Fruit fly (Drosophila melanogaster) whole organism, embryonic: ENCODE data around the gene CG5139.
A peak's percentile ranks its signal among the peaks of the same experiment; 100 is the strongest.

Experiments
- Bdp1 ChIP-seq: fragments of 200-800 bp; sonication (Bioruptor generic); optimal IDR thresholded peaks from 3 replicates; lab custom pipeline; 2016; ENCODE audit warnings: missing biosample characterization, missing genetic modification characterization
- CG12104 ChIP-seq: fragments of 200-800 bp; sonication (Bioruptor generic); optimal IDR thresholded peaks from 3 replicates; lab custom pipeline; 2016; ENCODE audit warnings: missing biosample characterization, missing genetic modification characterization
- CG13287 ChIP-seq: fragments of 200-800 bp; sonication (Bioruptor generic); IDR thresholded peaks from 2 replicates; pipeline ENCODE4 v1.3.6; 2022; ENCODE audit warnings: missing biosample characterization, missing genetic modification characterization; ENCODE audit not compliant: partially characterized antibody
- CG14667 ChIP-seq: fragments of 200-800 bp; sonication (Bioruptor generic); IDR thresholded peaks from 2 replicates; pipeline ENCODE4 v1.3.6; 2022; ENCODE audit warnings: missing biosample characterization, missing genetic modification characterization
- CG1602 ChIP-seq: fragments of 200-800 bp; sonication (Bioruptor generic); optimal IDR thresholded peaks from 3 replicates; lab custom pipeline; 2016; ENCODE audit warnings: missing biosample characterization, missing genetic modification characterization
- CG1603 ChIP-seq: fragments of 200-800 bp; sonication (Bioruptor generic); optimal IDR thresholded peaks from 2 replicates; lab custom pipeline; 2019; ENCODE audit warnings: missing biosample characterization, mild to moderate bottlenecking, missing genetic modification characterization, moderate library complexity
- CG17328 ChIP-seq: fragments of 200-800 bp; sonication (Bioruptor generic); IDR thresholded peaks from 2 replicates; pipeline ENCODE4 v1.3.6; 2022; ENCODE audit warnings: missing biosample characterization, missing genetic modification characterization
- CG1832 ChIP-seq: fragments of 200-800 bp; sonication (Bioruptor generic); optimal IDR thresholded peaks from 2 replicates; lab custom pipeline; 2017; ENCODE audit warnings: missing biosample characterization, mild to moderate bottlenecking, missing genetic modification characterization, inconsistent platforms
- CG2712 ChIP-seq: fragments of 200-800 bp; optimal IDR thresholded peaks from 3 replicates; lab custom pipeline; 2019; ENCODE audit warnings: missing biosample characterization, mild to moderate bottlenecking, missing genetic modification characterization, moderate library complexity
- CG3407 ChIP-seq: fragments of 200-800 bp; sonication (Bioruptor generic); optimal IDR thresholded peaks from 2 replicates; lab custom pipeline; 2018; ENCODE audit warnings: missing biosample characterization, mild to moderate bottlenecking, missing genetic modification characterization
- CG42726 ChIP-seq: fragments of 200-800 bp; sonication (Bioruptor generic); IDR thresholded peaks from 2 replicates; pipeline ENCODE4 v1.3.6; 2022; ENCODE audit warnings: missing biosample characterization, missing genetic modification characterization; ENCODE audit not compliant: partially characterized antibody
- CG4854 ChIP-seq: fragments of 200-800 bp; sonication (Bioruptor generic); optimal IDR thresholded peaks from 2 replicates; lab custom pipeline; 2016; ENCODE audit warnings: missing biosample characterization, missing genetic modification characterization, inconsistent platforms
- CG6854 ChIP-seq: fragments of 200-800 bp; sonication (Bioruptor generic); optimal IDR thresholded peaks from 3 replicates; lab custom pipeline; 2017; ENCODE audit warnings: missing biosample characterization, mild to moderate bottlenecking, missing genetic modification characterization
- CG7271 ChIP-seq: fragments of 200-800 bp; sonication (Bioruptor generic); optimal IDR thresholded peaks from 2 replicates; lab custom pipeline; 2018; ENCODE audit warnings: missing biosample characterization, mild to moderate bottlenecking, missing genetic modification characterization, moderate library complexity
- CG7357 ChIP-seq: fragments of 200-800 bp; sonication (Bioruptor generic); IDR thresholded peaks from 3 replicates; pipeline ENCODE4 v1.3.6; 2022; ENCODE audit warnings: missing biosample characterization, missing genetic modification characterization
- CG8388 ChIP-seq: fragments of 200-800 bp; sonication (Bioruptor generic); optimal IDR thresholded peaks from 2 replicates; lab custom pipeline; 2019; ENCODE audit warnings: missing biosample characterization, mild to moderate bottlenecking, missing genetic modification characterization, moderate library complexity
- CG8478 ChIP-seq: fragments of >200 bp; optimal IDR thresholded peaks from 2 replicates; lab custom pipeline; 2018
- CG9876 ChIP-seq: fragments of 200-800 bp; sonication (Bioruptor generic); optimal IDR thresholded peaks from 2 replicates; lab custom pipeline; 2016; ENCODE audit warnings: missing biosample characterization, missing genetic modification characterization
- Camta ChIP-seq: fragments of 200-800 bp; sonication (Bioruptor generic); optimal IDR thresholded peaks from 2 replicates; lab custom pipeline; 2016; ENCODE audit warnings: missing biosample characterization, missing genetic modification characterization
- Doc2 ChIP-seq: fragments of 200-800 bp; sonication (Bioruptor generic); IDR thresholded peaks from 2 replicates; pipeline ENCODE4 v1.3.6; 2022; ENCODE audit warnings: missing biosample characterization, missing genetic modification characterization
- Doc3 ChIP-seq: fragments of 200-800 bp; sonication (Bioruptor generic); IDR thresholded peaks from 3 replicates; pipeline ENCODE4 v1.3.6; 2022; ENCODE audit warnings: missing biosample characterization, missing genetic modification characterization; ENCODE audit not compliant: partially characterized antibody
- Ets65A ChIP-seq: fragments of 200-800 bp; sonication (Bioruptor generic); peaks from one replicate; lab custom pipeline; 2016; ENCODE audit warnings: missing biosample characterization, missing genetic modification characterization
- Ets97D ChIP-seq: fragments of 200-800 bp; sonication (Bioruptor generic); optimal IDR thresholded peaks from 3 replicates; lab custom pipeline; 2016; ENCODE audit warnings: missing biosample characterization, missing genetic modification characterization
- HLH4C ChIP-seq: fragments of 200-800 bp; sonication (Bioruptor generic); IDR thresholded peaks from 3 replicates; pipeline ENCODE4 v1.3.6; 2022; ENCODE audit warnings: missing biosample characterization, missing genetic modification characterization; ENCODE audit not compliant: partially characterized antibody
- HLH54F ChIP-seq: fragments of 200-800 bp; sonication (Bioruptor generic); optimal IDR thresholded peaks from 3 replicates; lab custom pipeline; 2016; ENCODE audit warnings: missing biosample characterization, missing genetic modification characterization
- Hmx ChIP-seq: fragments of 200-800 bp; sonication (Bioruptor generic); optimal IDR thresholded peaks from 2 replicates; lab custom pipeline; 2016; ENCODE audit warnings: missing biosample characterization, missing genetic modification characterization
- NC2β ChIP-seq: fragments of 200-800 bp; sonication (Bioruptor generic); optimal IDR thresholded peaks from 2 replicates; lab custom pipeline; 2016; ENCODE audit warnings: missing biosample characterization, missing genetic modification characterization
- Optix ChIP-seq: fragments of 200-800 bp; sonication (Bioruptor generic); IDR thresholded peaks from 3 replicates; pipeline ENCODE4 v1.3.6; 2022; ENCODE audit warnings: missing biosample characterization, missing genetic modification characterization
- Scr ChIP-seq: fragments of 200-800 bp; sonication (Bioruptor generic); IDR thresholded peaks from 2 replicates; pipeline ENCODE4 v1.3.6; 2022; ENCODE audit warnings: missing biosample characterization, missing genetic modification characterization; ENCODE audit not compliant: partially characterized antibody
- Side ChIP-seq: fragments of 200-800 bp; sonication (Bioruptor generic); optimal IDR thresholded peaks from 2 replicates; lab custom pipeline; 2016; ENCODE audit warnings: missing biosample characterization, missing genetic modification characterization
- ab ChIP-seq: fragments of 200-800 bp; sonication (Bioruptor generic); optimal IDR thresholded peaks from 2 replicates; lab custom pipeline; 2016; ENCODE audit warnings: missing biosample characterization, missing genetic modification characterization
- abd-A ChIP-seq: fragments of 200-800 bp; sonication (Bioruptor generic); optimal IDR thresholded peaks from 3 replicates; lab custom pipeline; 2019; ENCODE audit warnings: missing biosample characterization, mild to moderate bottlenecking, missing genetic modification characterization, moderate library complexity
- ac ChIP-seq: fragments of 200-800 bp; sonication (Bioruptor generic); optimal IDR thresholded peaks from 3 replicates; lab custom pipeline; 2017; ENCODE audit warnings: missing biosample characterization, mild to moderate bottlenecking, missing genetic modification characterization
- ap ChIP-seq: fragments of 200-800 bp; sonication (Bioruptor generic); IDR thresholded peaks from 2 replicates; pipeline ENCODE4 v1.3.6; 2022; ENCODE audit warnings: missing biosample characterization, missing genetic modification characterization
- bcd ChIP-seq: fragments of 200-800 bp; sonication (Bioruptor generic); optimal IDR thresholded peaks from 2 replicates; lab custom pipeline; 2017; ENCODE audit warnings: missing biosample characterization, mild to moderate bottlenecking, missing genetic modification characterization
- chif ChIP-seq, 2 experiments: fragments of 200-800 bp; sonication (Bioruptor generic); optimal IDR thresholded peaks; 3 replicates each; lab custom pipeline; 2016; ENCODE audit warnings: missing biosample characterization in 2 of 2, missing genetic modification characterization in 2 of 2
- crc ChIP-seq: fragments of 200-800 bp; sonication (Bioruptor generic); optimal IDR thresholded peaks from 2 replicates; lab custom pipeline; 2016; ENCODE audit warnings: missing biosample characterization, missing genetic modification characterization
- crol ChIP-seq: fragments of 200-800 bp; sonication (Bioruptor generic); IDR thresholded peaks from 2 replicates; pipeline ENCODE4 v1.3.6; 2022; ENCODE audit warnings: missing biosample characterization, missing genetic modification characterization
- fd64A ChIP-seq: fragments of 200-800 bp; sonication (Bioruptor generic); optimal IDR thresholded peaks from 3 replicates; lab custom pipeline; 2018; ENCODE audit warnings: missing biosample characterization, mild to moderate bottlenecking, missing genetic modification characterization
- gcm ChIP-seq: fragments of 200-800 bp; sonication (Bioruptor generic); optimal IDR thresholded peaks from 2 replicates; lab custom pipeline; 2019; ENCODE audit warnings: missing biosample characterization, mild to moderate bottlenecking, missing genetic modification characterization, moderate library complexity
- ham ChIP-seq: fragments of 200-800 bp; sonication (Bioruptor generic); IDR thresholded peaks from 2 replicates; pipeline ENCODE4 v1.3.6; 2022; ENCODE audit warnings: missing biosample characterization, missing genetic modification characterization
- hkb ChIP-seq, 2 experiments: fragments of 200-800 bp in 1 of 2; fragments of >200 bp in 1 of 2; sonication (Bioruptor generic) in 1 of 2; IDR thresholded peaks in 1 of 2; optimal IDR thresholded peaks in 1 of 2; 2 replicates each; pipeline versions ENCODE4 v1.3.6 to Lab custom; 2017 to 2022; ENCODE audit warnings: missing biosample characterization in 1 of 2, missing genetic modification characterization in 1 of 2
- kay ChIP-seq: fragments of 200-800 bp; sonication (Bioruptor generic); optimal IDR thresholded peaks from 2 replicates; lab custom pipeline; 2016; ENCODE audit warnings: missing biosample characterization, missing genetic modification characterization
- lola ChIP-seq, 3 experiments: fragments of >200 bp in 2 of 3; fragments of 200-800 bp in 1 of 3; sonication (Bioruptor generic) in 1 of 3; optimal IDR thresholded peaks; 2 replicates each; lab custom pipeline; 2017 to 2019; ENCODE audit warnings: missing biosample characterization in 3 of 3, missing genetic modification characterization in 3 of 3, mild to moderate bottlenecking in 1 of 3, moderate library complexity in 1 of 3
- mld ChIP-seq: fragments of 200-800 bp; sonication (Bioruptor generic); IDR thresholded peaks from 3 replicates; pipeline ENCODE4 v1.3.6; 2022; ENCODE audit warnings: missing biosample characterization, missing genetic modification characterization; ENCODE audit not compliant: partially characterized antibody
- pfk ChIP-seq: fragments of 200-800 bp; sonication (Bioruptor generic); optimal IDR thresholded peaks from 2 replicates; lab custom pipeline; 2018; ENCODE audit warnings: missing biosample characterization, mild to moderate bottlenecking, missing genetic modification characterization, moderate library complexity
- phol ChIP-seq: fragments of 200-800 bp; sonication (Bioruptor generic); optimal IDR thresholded peaks from 3 replicates; lab custom pipeline; 2018; ENCODE audit warnings: missing biosample characterization, mild to moderate bottlenecking, missing genetic modification characterization, moderate library complexity
- sens ChIP-seq: fragments of 200-800 bp; sonication (Bioruptor generic); peaks from one replicate; lab custom pipeline; 2016; ENCODE audit warnings: missing biosample characterization, missing genetic modification characterization
- wor ChIP-seq: fragments of 200-800 bp; sonication (Bioruptor generic); IDR thresholded peaks from 2 replicates; pipeline ENCODE4 v1.3.6; 2022; ENCODE audit warnings: missing biosample characterization, missing genetic modification characterization
- zen ChIP-seq: fragments of 200-800 bp; sonication (Bioruptor generic); optimal IDR thresholded peaks from 3 replicates; lab custom pipeline; 2018; ENCODE audit warnings: missing biosample characterization, mild to moderate bottlenecking, missing genetic modification characterization, moderate library complexity

Gene CG5139

DNA sequence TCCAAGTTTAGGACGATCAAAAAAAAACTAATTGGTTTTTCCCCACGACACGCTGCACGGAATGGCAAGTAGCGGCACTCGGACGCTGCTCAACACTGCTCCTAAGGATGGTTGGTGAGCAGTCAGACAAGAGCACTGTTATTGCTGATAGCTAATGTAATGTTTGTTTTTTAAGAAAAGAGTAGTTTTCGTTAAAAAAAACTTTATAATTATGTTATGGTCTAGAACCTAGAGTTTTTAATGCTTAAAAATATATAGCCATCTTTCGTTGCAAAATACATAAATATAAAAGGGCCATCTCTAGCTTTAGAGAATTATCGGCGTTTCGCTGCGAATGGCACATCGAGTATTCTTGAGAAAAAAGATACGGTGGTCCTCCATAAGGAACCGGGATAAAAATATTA is 26.4 kb downstream of the CG5139 start, which contains the start of the genes Charon and CG4887 (continued):
- TF ChIP-seq CG17328 (GFP tag; lab: Robert Waterston, UW) (peak; percentile 70), ac (GFP tag; lab: Kevin White, UChicago) (no peak), Ets65A (GFP tag; lab: Kevin White, UChicago) (peak; percentile 98), fd64A (GFP tag; lab: Kevin White, UChicago) (no peak), CG42726 (GFP tag; lab: Robert Waterston, UW) (no peak), gcm (GFP tag; lab: Kevin White, UChicago) (no peak), bcd (GFP tag; lab: Kevin White, UChicago) (peak; percentile 73), ab (GFP tag; lab: Kevin White, UChicago) (peak; percentile 58), ap (GFP tag; lab: Robert Waterston, UW) (peak; percentile 51), chif (GFP tag; optimal IDR thresholded peaks at IDR 0.05; lab: Kevin White, UChicago) (peak; percentile 75 to 84), mld (GFP tag; lab: Robert Waterston, UW) (no peak), CG1602 (GFP tag; lab: Kevin White, UChicago) (peak; percentile 83), HLH54F (GFP tag; lab: Kevin White, UChicago) (peak; percentile 90), CG1603 (tag; lab: Kevin White, UChicago) (no peak), pfk (GFP tag; lab: Kevin White, UChicago) (peak; percentile 22), sens (peak; percentile 97), CG3407 (GFP tag; lab: Kevin White, UChicago) (no peak), ham (no peak), crol (GFP tag; lab: Robert Waterston, UW) (no peak), CG14667 (GFP tag; lab: Robert Waterston, UW) (peak; percentile 68), NC2β (peak; percentile 79), CG2712 (tag; lab: Kevin White, UChicago) (peak; percentile 83), Doc3 (peak; percentile 65; the same call in 2 of the 3 replicates), crc (GFP tag; lab: Kevin White, UChicago) (peak; percentile 65), Bdp1 (GFP tag; lab: Kevin White, UChicago) (peak; percentile 71), hkb (optimal IDR thresholded peaks at IDR 0.05; lab: Kevin White, UChicago) (no peak), hkb (GFP tag; IDR thresholded peaks at IDR 0.05; lab: Robert Waterston, UW) (peak; percentile 76), CG8478 (lab: Kevin White, UChicago) (no peak), CG9876 (GFP tag; lab: Kevin White, UChicago) (peak; percentile 71), CG7271 (tag; lab: Kevin White, UChicago) (peak; percentile 35), CG1832 (GFP tag; lab: Kevin White, UChicago) (no peak), CG13287 (GFP tag; lab: Robert Waterston, UW) (peak; percentile 80), Scr (peak; percentile 82), CG8388 (GFP tag; lab: Kevin White, UChicago) (peak; percentile 71), phol (peak; percentile 89), zen (tag; lab: Kevin White, UChicago) (peak; percentile 68), Doc2 (GFP tag; lab: Robert Waterston, UW) (0 out of 2 replicates have a peak, but pooled peaks have one; percentile 41), wor (peak; percentile 57; the same call in 1 of the 2 replicates), lola (GFP tag; optimal IDR thresholded peaks at IDR 0.05; lab: Kevin White, UChicago) (peak in 1 of 3 experiments; percentile 82), Hmx (GFP tag; lab: Kevin White, UChicago) (peak; percentile 53), Side (peak; percentile 85), Camta (GFP tag; lab: Kevin White, UChicago) (peak; percentile 81), CG7357 (GFP tag; lab: Robert Waterston, UW) (peak; percentile 57; the same call in 2 of the 3 replicates), CG6854 (GFP tag; lab: Kevin White, UChicago) (peak; percentile 5), kay (peak; percentile 70), Ets97D (GFP tag; lab: Kevin White, UChicago) (peak; percentile 81), Optix (GFP tag; lab: Robert Waterston, UW) (peak; percentile 32; the same call in 1 of the 3 replicates), CG12104 (peak; percentile 68), abd-A (tag; lab: Kevin White, UChicago) (no peak), CG4854 (GFP tag; lab: Kevin White, UChicago) (peak; percentile 74), HLH4C (GFP tag; lab: Robert Waterston, UW) (peak; percentile 57; the same call in 2 of the 3 replicates)
